Worm (Caenorhabditis elegans) whole organism, young adult: Measurements from ENCODE around the gene C28D4.8.

Source experiments
- B0336.3 ChIP-seq: fragments of 200-800 bp; sonication (Bioruptor generic); IDR thresholded peaks from 2 replicates; pipeline ENCODE4 v1.3.6; 2022; ENCODE audit warnings: missing genetic modification characterization, missing compliant biosample characterization
- C17E4.6 ChIP-seq: fragments of 200-800 bp; sonication (Bioruptor generic); IDR thresholded peaks from 2 replicates; pipeline ENCODE4 v1.3.6; 2022; ENCODE audit warnings: missing genetic modification reagents, missing genetic modification characterization, missing compliant biosample characterization
- D2030.7 ChIP-seq: fragments of 200-800 bp; sonication (Bioruptor generic); IDR thresholded peaks from 2 replicates; pipeline ENCODE4 v1.3.6; 2022; ENCODE audit warnings: missing genetic modification reagents, missing genetic modification characterization, missing compliant biosample characterization
- F22D6.2 ChIP-seq: sonication (generic microtip); optimal IDR thresholded peaks from 2 replicates; lab custom pipeline; 2016; ENCODE audit warnings: mild to moderate bottlenecking, missing genetic modification characterization, missing compliant biosample characterization
- F52B5.7 ChIP-seq: sonication (generic microtip); optimal IDR thresholded peaks from 2 replicates; lab custom pipeline; 2016; ENCODE audit warnings: mild to moderate bottlenecking, missing genetic modification characterization, missing compliant biosample characterization
- Y56A3A.18 ChIP-seq: fragments of 200-800 bp; sonication (Bioruptor generic); IDR thresholded peaks from 2 replicates; pipeline ENCODE4 v1.3.6; 2022; ENCODE audit warnings: missing genetic modification reagents, missing genetic modification characterization, missing compliant biosample characterization
- ama-1 ChIP-seq, 3 experiments: fragments of 150-350 bp in 1 of 3; sonication (generic microtip) in 2 of 3; optimal IDR thresholded peaks; 2 replicates each; lab custom pipeline; 2014 to 2018; ENCODE audit warnings: missing biosample characterization in 2 of 3, missing genetic modification characterization in 2 of 3, missing genetic modification reagents in 2 of 3
- aptf-2 ChIP-seq: fragments of 200-800 bp; sonication (Bioruptor generic); conservative IDR thresholded peaks from 2 replicates; pipeline ENCODE4 v1.3.6; 2022; ENCODE audit warnings: missing genetic modification reagents, missing genetic modification characterization, missing compliant biosample characterization
- aptf-3 ChIP-seq: fragments of 200-800 bp; sonication (Bioruptor generic); IDR thresholded peaks from 2 replicates; pipeline ENCODE4 v1.3.6; 2022; ENCODE audit warnings: missing genetic modification characterization, missing compliant biosample characterization
- atf-7 ChIP-seq: sonication (generic microtip); optimal IDR thresholded peaks from 2 replicates; lab custom pipeline; 2017; ENCODE audit warnings: mild to moderate bottlenecking, missing genetic modification characterization, missing compliant biosample characterization
- athp-1 ChIP-seq: sonication (generic microtip); optimal IDR thresholded peaks from 2 replicates; lab custom pipeline; 2017; ENCODE audit warnings: mild to moderate bottlenecking, missing genetic modification characterization, missing compliant biosample characterization
- attf-5 ChIP-seq: fragments of 200-800 bp; sonication (Bioruptor generic); optimal IDR thresholded peaks from 2 replicates; lab custom pipeline; 2018; ENCODE audit warnings: mild to moderate bottlenecking, missing genetic modification characterization, missing compliant biosample characterization
- attf-6 ChIP-seq: fragments of 200-800 bp; sonication (Bioruptor generic); IDR thresholded peaks from 2 replicates; pipeline ENCODE4 v1.3.6; 2022; ENCODE audit warnings: missing genetic modification reagents, missing genetic modification characterization, missing compliant biosample characterization
- bed-1 ChIP-seq: fragments of 200-800 bp; sonication (Bioruptor generic); IDR thresholded peaks from 2 replicates; pipeline ENCODE4 v1.3.6; 2022; ENCODE audit warnings: missing genetic modification reagents, missing genetic modification characterization, missing compliant biosample characterization
- cebp-1 ChIP-seq, 2 experiments: fragments of 200-800 bp in 1 of 2; sonication (Bioruptor generic) in 1 of 2; sonication (generic microtip) in 1 of 2; IDR thresholded peaks in 1 of 2; optimal IDR thresholded peaks in 1 of 2; 2 replicates each; pipeline versions ENCODE4 v1.3.6 to Lab custom; 2017 to 2022; ENCODE audit warnings: missing compliant biosample characterization in 2 of 2, missing genetic modification characterization in 2 of 2, mild to moderate bottlenecking in 1 of 2, missing genetic modification reagents in 1 of 2, moderate library complexity in 1 of 2
- efl-1 ChIP-seq: fragments of 150-350 bp; optimal IDR thresholded peaks from 2 replicates; lab custom pipeline; 2014; ENCODE audit warnings: missing biosample characterization, missing genetic modification reagents, missing genetic modification characterization
- egl-18 ChIP-seq: fragments of 200-800 bp; sonication (Bioruptor generic); IDR thresholded peaks from 2 replicates; pipeline ENCODE4 v1.3.6; 2022; ENCODE audit warnings: missing genetic modification reagents, missing genetic modification characterization, missing compliant biosample characterization
- egl-44 ChIP-seq: fragments of 200-800 bp; sonication (Bioruptor generic); IDR thresholded peaks from 2 replicates; pipeline ENCODE4 v1.3.6; 2022; ENCODE audit warnings: missing genetic modification reagents, missing genetic modification characterization, missing compliant biosample characterization
- him-1 ChIP-seq: sonication (generic microtip); optimal IDR thresholded peaks from 2 replicates; lab custom pipeline; 2016; ENCODE audit warnings: missing genotype, missing genetic modification reagents, missing genetic modification characterization, missing compliant biosample characterization
- hlh-26 ChIP-seq: fragments of 200-800 bp; sonication (Bioruptor generic); conservative IDR thresholded peaks from 2 replicates; pipeline ENCODE4 v1.3.6; 2022; ENCODE audit warnings: missing genetic modification reagents, missing genetic modification characterization, missing compliant biosample characterization
- hrde-1 ChIP-seq: sonication (generic microtip); optimal IDR thresholded peaks from 2 replicates; lab custom pipeline; 2016; ENCODE audit warnings: missing genetic modification characterization, mild to moderate bottlenecking, missing compliant biosample characterization, moderate library complexity, missing genotype, missing genetic modification reagents, borderline replicate concordance
- hsf-1 ChIP-seq: fragments of 200-800 bp; sonication (Bioruptor generic); IDR thresholded peaks from 2 replicates; pipeline ENCODE4 v1.3.6; 2022; ENCODE audit warnings: missing genetic modification reagents, missing genetic modification characterization, missing compliant biosample characterization
- let-526 ChIP-seq: fragments of 200-800 bp; sonication (Bioruptor generic); IDR thresholded peaks from 2 replicates; pipeline ENCODE4 v1.3.6; 2022; ENCODE audit warnings: missing genetic modification reagents, missing genetic modification characterization, missing compliant biosample characterization
- lin-26 ChIP-seq: fragments of 200-800 bp; sonication (Bioruptor generic); IDR thresholded peaks from 2 replicates; pipeline ENCODE4 v1.3.6; 2022; ENCODE audit warnings: missing genetic modification reagents, missing genetic modification characterization, missing compliant biosample characterization
- lin-35 ChIP-seq, 3 experiments: fragments of 150-350 bp in 2 of 3; sonication (generic microtip) in 1 of 3; optimal IDR thresholded peaks; 2 replicates each; lab custom pipeline; 2014 to 2018; ENCODE audit warnings: missing biosample characterization in 3 of 3, missing genetic modification characterization in 3 of 3, missing genetic modification reagents in 3 of 3
- lin-54 ChIP-seq: fragments of 200-800 bp; sonication (Bioruptor generic); optimal IDR thresholded peaks from 2 replicates; lab custom pipeline; 2018; ENCODE audit warnings: mild to moderate bottlenecking, missing genetic modification characterization, missing compliant biosample characterization
- lsl-1 ChIP-seq: fragments of 200-800 bp; sonication (Bioruptor generic); optimal IDR thresholded peaks from 2 replicates; lab custom pipeline; 2018; ENCODE audit warnings: mild to moderate bottlenecking, missing genetic modification characterization, moderate library complexity, missing compliant biosample characterization
- lsy-27 ChIP-seq: sonication (generic microtip); optimal IDR thresholded peaks from 2 replicates; lab custom pipeline; 2017; ENCODE audit warnings: missing genetic modification characterization, mild to moderate bottlenecking, missing compliant biosample characterization, antibody characterized with exemption, missing genotype, borderline replicate concordance; ENCODE audit not compliant: insufficient read depth
- madf-6 ChIP-seq: fragments of 200-800 bp; sonication (Bioruptor generic); IDR thresholded peaks from 2 replicates; pipeline ENCODE4 v1.3.6; 2022; ENCODE audit warnings: missing genetic modification reagents, missing genetic modification characterization, missing compliant biosample characterization
- pha-4 ChIP-seq: fragments of 150-350 bp; sonication (generic microtip); optimal IDR thresholded peaks from 2 replicates; lab custom pipeline; 2014; ENCODE audit warnings: missing biosample characterization, missing genetic modification reagents, missing genetic modification characterization
- rcor-1 ChIP-seq: fragments of 200-800 bp; sonication (Bioruptor generic); IDR thresholded peaks from 2 replicates; pipeline ENCODE4 v1.3.6; 2022; ENCODE audit warnings: missing genetic modification reagents, missing genetic modification characterization, missing compliant biosample characterization
- rec-8 ChIP-seq, 2 experiments: sonication (generic microtip); optimal IDR thresholded peaks; 2 replicates each; lab custom pipeline; 2016; ENCODE audit warnings: mild to moderate bottlenecking in 2 of 2, missing genetic modification characterization in 2 of 2, missing genetic modification reagents in 2 of 2, missing genotype in 2 of 2, missing biosample characterization in 1 of 2, missing compliant biosample characterization in 1 of 2, moderate library complexity in 1 of 2
- repo-1 ChIP-seq: sonication (generic microtip); optimal IDR thresholded peaks from 2 replicates; lab custom pipeline; 2017; ENCODE audit warnings: mild to moderate bottlenecking, missing genetic modification characterization, missing compliant biosample characterization
- rpc-1 ChIP-seq, 2 experiments: fragments of 150-350 bp in 1 of 2; sonication (generic microtip) in 1 of 2; optimal IDR thresholded peaks; 2 replicates each; lab custom pipeline; 2014 to 2018; ENCODE audit warnings: missing biosample characterization in 1 of 2, missing genetic modification characterization in 1 of 2, missing genetic modification reagents in 1 of 2, missing genotype in 1 of 2
- sea-2 ChIP-seq: fragments of 200-800 bp; sonication (Bioruptor generic); IDR thresholded peaks from 2 replicates; pipeline ENCODE4 v1.3.6; 2022; ENCODE audit warnings: missing genetic modification characterization, missing compliant biosample characterization
- snpc-1.1 ChIP-seq: sonication (generic microtip); optimal IDR thresholded peaks from 2 replicates; lab custom pipeline; 2017; ENCODE audit warnings: missing genetic modification characterization, mild to moderate bottlenecking, missing compliant biosample characterization, antibody characterized with exemption, moderate library complexity, missing genotype, missing genetic modification reagents; ENCODE audit not compliant: insufficient read depth
- tbx-9 ChIP-seq: sonication (generic microtip); optimal IDR thresholded peaks from 2 replicates; lab custom pipeline; 2016; ENCODE audit warnings: borderline replicate concordance, missing genetic modification characterization, inconsistent platforms, missing compliant biosample characterization
- unc-130 ChIP-seq: sonication (generic microtip); optimal IDR thresholded peaks from 2 replicates; lab custom pipeline; 2016; ENCODE audit warnings: missing genetic modification reagents, missing genetic modification characterization, missing compliant biosample characterization
- zim-3 ChIP-seq: sonication (generic microtip); optimal IDR thresholded peaks from 2 replicates; lab custom pipeline; 2017; ENCODE audit warnings: mild to moderate bottlenecking, missing genetic modification characterization, moderate library complexity, missing compliant biosample characterization
- ztf-25 ChIP-seq: fragments of 200-800 bp; sonication (Bioruptor generic); IDR thresholded peaks from 2 replicates; pipeline ENCODE4 v1.3.6; 2022; ENCODE audit warnings: missing genetic modification reagents, missing genetic modification characterization, missing compliant biosample characterization
- ztf-28 ChIP-seq: fragments of 200-800 bp; sonication (Bioruptor generic); IDR thresholded peaks from 2 replicates; pipeline ENCODE4 v1.3.6; 2022; ENCODE audit warnings: missing genetic modification reagents, missing genetic modification characterization, missing compliant biosample characterization

C28D4.8 gene

DNA sequence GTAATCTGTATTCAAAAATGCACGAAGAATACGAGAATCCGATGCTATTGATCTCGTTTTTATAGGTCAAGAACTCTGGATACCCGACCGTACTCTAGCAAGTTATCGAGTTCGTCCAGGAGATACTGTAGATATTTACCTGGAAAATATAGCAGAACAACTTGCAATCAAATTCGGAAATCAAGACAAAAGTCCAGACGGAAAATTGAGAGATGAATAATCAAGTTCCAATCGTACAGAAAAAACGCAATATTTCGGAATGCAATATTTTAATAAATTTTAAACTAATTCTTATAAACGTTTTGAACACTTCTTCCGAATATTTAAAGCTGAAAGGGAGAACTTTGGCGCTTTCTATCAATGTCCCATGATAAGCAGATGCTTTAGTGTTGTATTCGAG, 9.2 kb downstream of the C28D4.8 start (continued):
- peak; percentile 93 for TF ChIP-seq B0336.3
- TF ChIP-seq sea-2 (GFP tag; lab: Robert Waterston, UW): no peak
- no peak for TF ChIP-seq rpc-1 (optimal IDR thresholded peaks at IDR 0.05; lab: Kevin White, UChicago)
- no peak for TF ChIP-seq rpc-1 (tag; optimal IDR thresholded peaks at IDR 0.05; lab: Kevin White, UChicago)
- TF ChIP-seq athp-1 (tag; lab: Kevin White, UChicago): no peak
- TF ChIP-seq Y56A3A.18 (GFP tag; lab: Robert Waterston, UW): no peak
- TF ChIP-seq hrde-1: peak; percentile 79
- TF ChIP-seq lsl-1 (GFP tag; lab: Kevin White, UChicago): peak; percentile 38
- no peak for TF ChIP-seq aptf-3 (GFP tag; lab: Robert Waterston, UW)
- peak; percentile 58 for TF ChIP-seq attf-6
- no peak for TF ChIP-seq ama-1 (optimal IDR thresholded peaks at IDR 0.05; lab: Kevin White, UChicago)
- TF ChIP-seq ama-1 (GFP tag; optimal IDR thresholded peaks at IDR 0.05; lab: Kevin White, UChicago): peak in 1 of 2 experiments; percentile 22
- TF ChIP-seq D2030.7 (GFP tag; lab: Robert Waterston, UW): peak; percentile 45
- no peak for TF ChIP-seq egl-44
- no peak for TF ChIP-seq cebp-1 (GFP tag; IDR thresholded peaks at IDR 0.05; lab: Robert Waterston, UW)
- TF ChIP-seq cebp-1 (tag; optimal IDR thresholded peaks at IDR 0.05; lab: Kevin White, UChicago): peak; percentile 42
- no peak for TF ChIP-seq attf-5 (GFP tag; lab: Kevin White, UChicago)
- peak; percentile 40 for TF ChIP-seq unc-130 (GFP tag; lab: Kevin White, UChicago)
- TF ChIP-seq lin-35 (GFP tag; optimal IDR thresholded peaks at IDR 0.05; lab: Kevin White, UChicago): no peak
- peak; percentile 68 for TF ChIP-seq F52B5.7
- peak; percentile 35 for TF ChIP-seq him-1 (tag; lab: Kevin White, UChicago)
- TF ChIP-seq repo-1: peak; percentile 13
- TF ChIP-seq rcor-1: peak; percentile 51
- no peak for TF ChIP-seq pha-4 (tag; lab: Kevin White, UChicago)
- TF ChIP-seq hsf-1: peak; percentile 66; the same call in 1 of the 2 replicates
- no peak for TF ChIP-seq ztf-25 (GFP tag; lab: Robert Waterston, UW)
- no peak for TF ChIP-seq bed-1 (GFP tag; lab: Robert Waterston, UW)
- peak; percentile 71 for TF ChIP-seq madf-6 (GFP tag; lab: Robert Waterston, UW)
- peak; percentile 33 for TF ChIP-seq efl-1 (GFP tag; lab: Kevin White, UChicago)
- peak; percentile 48 for TF ChIP-seq tbx-9
- TF ChIP-seq ztf-28 (GFP tag; lab: Robert Waterston, UW): no peak
- peak; percentile 70; the same call in 1 of the 2 replicates for TF ChIP-seq C17E4.6 (GFP tag; lab: Robert Waterston, UW)
- TF ChIP-seq zim-3 (tag; lab: Kevin White, UChicago): no peak
- no peak for TF ChIP-seq atf-7 (tag; lab: Kevin White, UChicago)

DNA sequence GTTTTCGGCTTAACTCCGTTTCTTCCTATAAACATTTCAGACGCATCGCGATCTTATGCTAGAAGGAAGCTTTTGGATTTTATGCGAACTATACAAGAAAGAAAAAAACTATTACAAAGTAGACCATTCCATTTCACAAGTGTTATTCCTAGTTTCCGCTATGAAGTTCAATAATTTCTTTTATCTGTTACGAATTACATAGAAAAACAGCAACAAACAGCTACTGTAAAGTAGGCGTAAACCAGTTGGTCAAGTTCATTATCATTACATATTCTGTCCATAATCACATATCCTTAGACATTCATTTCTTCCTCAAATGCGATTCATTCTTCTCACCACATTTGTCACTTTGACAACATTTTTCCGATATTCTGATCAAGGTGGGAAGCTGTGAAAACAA, 10.0 kb downstream of the C28D4.8 start, which contains the start of gene C28D4.10:
Gene C28D4.10 (plus strand): TSS at position 301 of the 400 bp plus-strand sequence.
- TF ChIP-seq snpc-1.1: no peak
- TF ChIP-seq let-526: no peak
- TF ChIP-seq D2030.7 (GFP tag; lab: Robert Waterston, UW): no peak
- TF ChIP-seq hrde-1: no peak
- no peak for TF ChIP-seq rec-8 (tag; optimal IDR thresholded peaks at IDR 0.05; lab: Kevin White, UChicago)
- no peak for TF ChIP-seq lsy-27 (tag; lab: Kevin White, UChicago)
- no peak for TF ChIP-seq lin-26
- TF ChIP-seq hlh-26 (GFP tag; lab: Robert Waterston, UW): no peak
- no peak for TF ChIP-seq attf-6
- no peak for TF ChIP-seq aptf-2 (GFP tag; lab: Robert Waterston, UW)
- no peak for TF ChIP-seq egl-18 (GFP tag; lab: Robert Waterston, UW)
- no peak for TF ChIP-seq lin-54
- TF ChIP-seq F22D6.2: no peak
- TF ChIP-seq rcor-1: no peak
